Fruit fly (Drosophila melanogaster) whole organism, embryonic: Measurements from ENCODE around the gene IntS9.
A peak's percentile ranks its signal among the peaks of the same experiment; 100 is the strongest.

ENCODE experiments used
- Abd-B ChIP-seq: fragments of 200-800 bp; sonication (Bioruptor generic); optimal IDR thresholded peaks from 2 replicates; lab custom pipeline; 2018; ENCODE audit warnings: missing biosample characterization, mild to moderate bottlenecking, missing genetic modification characterization, moderate library complexity
- Adf1 ChIP-seq: fragments of 200-800 bp; sonication (Bioruptor generic); IDR thresholded peaks from 2 replicates; pipeline ENCODE4 v1.3.6; 2022; ENCODE audit warnings: missing biosample characterization, missing genetic modification characterization
- Bgb ChIP-seq: fragments of 200-800 bp; sonication (Bioruptor generic); IDR thresholded peaks from 2 replicates; pipeline ENCODE4 v1.3.6; 2022; ENCODE audit warnings: missing biosample characterization, missing genetic modification characterization; ENCODE audit not compliant: partially characterized antibody
- Bteb2 ChIP-seq: fragments of 200-800 bp; sonication (Bioruptor generic); optimal IDR thresholded peaks from 2 replicates; lab custom pipeline; 2016; ENCODE audit warnings: missing biosample characterization, missing genetic modification characterization
- CG10267 ChIP-seq: fragments of 200-800 bp; sonication (Bioruptor generic); optimal IDR thresholded peaks from 2 replicates; lab custom pipeline; 2018; ENCODE audit warnings: missing biosample characterization, mild to moderate bottlenecking, missing genetic modification characterization, moderate library complexity
- CG11093 ChIP-seq: fragments of 200-800 bp; sonication (Bioruptor generic); IDR thresholded peaks from 3 replicates; pipeline ENCODE4 v1.3.6; 2022; ENCODE audit warnings: missing biosample characterization, missing genetic modification characterization
- CG11247 ChIP-seq: fragments of 200-800 bp; sonication (Bioruptor generic); IDR thresholded peaks from 2 replicates; pipeline ENCODE4 v1.3.6; 2022; ENCODE audit warnings: missing biosample characterization, missing genetic modification characterization
- CG11504 ChIP-seq: fragments of 200-800 bp; sonication (Bioruptor generic); optimal IDR thresholded peaks from 3 replicates; lab custom pipeline; 2019; ENCODE audit warnings: missing biosample characterization, mild to moderate bottlenecking, missing genetic modification characterization, moderate library complexity
- CG12104 ChIP-seq: fragments of 200-800 bp; sonication (Bioruptor generic); optimal IDR thresholded peaks from 3 replicates; lab custom pipeline; 2016; ENCODE audit warnings: missing biosample characterization, missing genetic modification characterization
- CG12155 ChIP-seq: fragments of 200-800 bp; sonication (Bioruptor generic); optimal IDR thresholded peaks from 3 replicates; lab custom pipeline; 2016; ENCODE audit warnings: missing biosample characterization, missing genetic modification characterization
- CG12391 ChIP-seq: fragments of 200-800 bp; sonication (Bioruptor generic); optimal IDR thresholded peaks from 3 replicates; lab custom pipeline; 2018; ENCODE audit warnings: missing biosample characterization, mild to moderate bottlenecking, missing genetic modification characterization, moderate library complexity
- CG12659 ChIP-seq: fragments of 200-800 bp; sonication (Bioruptor generic); optimal IDR thresholded peaks from 3 replicates; lab custom pipeline; 2017; ENCODE audit warnings: mild to moderate bottlenecking, missing biosample characterization, missing genetic modification reagents, missing genetic modification characterization
- CG1647 ChIP-seq: fragments of 200-800 bp; sonication (Bioruptor generic); optimal IDR thresholded peaks from 3 replicates; lab custom pipeline; 2016; ENCODE audit warnings: missing biosample characterization, missing genetic modification characterization
- CG2116 ChIP-seq: fragments of 200-800 bp; sonication (Bioruptor generic); optimal IDR thresholded peaks from 3 replicates; lab custom pipeline; 2018; ENCODE audit warnings: missing biosample characterization, mild to moderate bottlenecking, missing genetic modification characterization
- CG2199 ChIP-seq: fragments of 200-800 bp; sonication (Bioruptor generic); IDR thresholded peaks from 3 replicates; pipeline ENCODE4 v1.3.6; 2022; ENCODE audit warnings: missing biosample characterization, missing genetic modification characterization
- CG30431 ChIP-seq: fragments of 200-800 bp; sonication (Bioruptor generic); optimal IDR thresholded peaks from 2 replicates; lab custom pipeline; 2017; ENCODE audit warnings: missing biosample characterization, missing genetic modification characterization
- CG3838 ChIP-seq: fragments of 200-800 bp; sonication (Bioruptor generic); optimal IDR thresholded peaks from 3 replicates; lab custom pipeline; 2016; ENCODE audit warnings: missing biosample characterization, missing genetic modification characterization
- CG4617 ChIP-seq: fragments of 200-800 bp; sonication (Bioruptor generic); optimal IDR thresholded peaks from 3 replicates; lab custom pipeline; 2016; ENCODE audit warnings: missing biosample characterization, missing genetic modification characterization, borderline replicate concordance
- CG7357 ChIP-seq: fragments of 200-800 bp; sonication (Bioruptor generic); IDR thresholded peaks from 3 replicates; pipeline ENCODE4 v1.3.6; 2022; ENCODE audit warnings: missing biosample characterization, missing genetic modification characterization
- CG7786 ChIP-seq: fragments of 200-800 bp; sonication (Bioruptor generic); optimal IDR thresholded peaks from 2 replicates; lab custom pipeline; 2016; ENCODE audit warnings: missing biosample characterization, missing genetic modification characterization
- Fer1 ChIP-seq: fragments of 200-800 bp; sonication (Bioruptor generic); optimal IDR thresholded peaks from 2 replicates; lab custom pipeline; 2017; ENCODE audit warnings: missing biosample characterization, mild to moderate bottlenecking, missing genetic modification characterization
- MBD-R2 ChIP-seq: fragments of 200-800 bp; sonication (Bioruptor generic); IDR thresholded peaks from 2 replicates; pipeline ENCODE4 v1.3.6; 2022; ENCODE audit warnings: missing biosample characterization, missing genetic modification characterization
- Neu2 ChIP-seq: fragments of 200-800 bp; sonication (Bioruptor generic); optimal IDR thresholded peaks from 3 replicates; lab custom pipeline; 2016; ENCODE audit warnings: missing biosample characterization, missing genetic modification characterization, borderline replicate concordance
- Nf-YA ChIP-seq: fragments of 200-800 bp; sonication (Bioruptor generic); IDR thresholded peaks from 2 replicates; pipeline ENCODE4 v1.3.6; 2022; ENCODE audit warnings: missing biosample characterization, missing genetic modification characterization
- Oli ChIP-seq: fragments of 200-800 bp; sonication (Bioruptor generic); optimal IDR thresholded peaks from 2 replicates; lab custom pipeline; 2018; ENCODE audit warnings: missing biosample characterization, mild to moderate bottlenecking, missing genetic modification characterization, moderate library complexity
- Sry-δ ChIP-seq: fragments of 200-800 bp; sonication (Bioruptor generic); optimal IDR thresholded peaks from 2 replicates; lab custom pipeline; 2016; ENCODE audit warnings: missing biosample characterization, missing genetic modification characterization
- crol ChIP-seq: fragments of 200-800 bp; sonication (Bioruptor generic); IDR thresholded peaks from 2 replicates; pipeline ENCODE4 v1.3.6; 2022; ENCODE audit warnings: missing biosample characterization, missing genetic modification characterization
- dimm ChIP-seq: fragments of 200-800 bp; sonication (Bioruptor generic); IDR thresholded peaks from 2 replicates; pipeline ENCODE4 v1.3.6; 2022; ENCODE audit warnings: missing biosample characterization, missing genetic modification characterization
- inv ChIP-seq: fragments of 200-800 bp; sonication (Bioruptor generic); IDR thresholded peaks from 2 replicates; pipeline ENCODE4 v1.3.6; 2022; ENCODE audit warnings: missing biosample characterization, missing genetic modification characterization; ENCODE audit not compliant: partially characterized antibody
- jing ChIP-seq: fragments of 200-800 bp; sonication (Bioruptor generic); optimal IDR thresholded peaks from 2 replicates; lab custom pipeline; 2018; ENCODE audit warnings: missing biosample characterization, mild to moderate bottlenecking, missing genetic modification characterization
- kah ChIP-seq: fragments of 200-800 bp; sonication (Bioruptor generic); optimal IDR thresholded peaks from 2 replicates; lab custom pipeline; 2018; ENCODE audit warnings: missing biosample characterization, mild to moderate bottlenecking, missing genetic modification characterization
- lbe ChIP-seq: fragments of 200-800 bp; sonication (Bioruptor generic); optimal IDR thresholded peaks from 2 replicates; lab custom pipeline; 2016; ENCODE audit warnings: missing biosample characterization, mild to moderate bottlenecking, missing genetic modification characterization
- lov ChIP-seq, 2 experiments: fragments of 200-800 bp in 1 of 2; fragments of >200 bp in 1 of 2; sonication (Bioruptor generic) in 1 of 2; IDR thresholded peaks in 1 of 2; optimal IDR thresholded peaks in 1 of 2; 2 replicates in 1 of 2; 3 replicates in 1 of 2; pipeline versions ENCODE4 v1.3.6 to Lab custom; 2017 to 2022; ENCODE audit warnings: missing biosample characterization in 1 of 2, missing genetic modification characterization in 1 of 2
- nau ChIP-seq: fragments of 200-800 bp; sonication (Bioruptor generic); optimal IDR thresholded peaks from 3 replicates; lab custom pipeline; 2017; ENCODE audit warnings: missing biosample characterization, mild to moderate bottlenecking, missing genetic modification characterization, missing genetic modification reagents
- pan ChIP-seq, 4 experiments: fragments of >200 bp in 3 of 4; fragments of 200-800 bp in 1 of 4; sonication (Bioruptor generic) in 1 of 4; optimal IDR thresholded peaks in 3 of 4; IDR thresholded peaks in 1 of 4; 2 replicates each; pipeline versions ENCODE4 v1.3.6 to Lab custom; 2017 to 2022; ENCODE audit warnings: missing biosample characterization in 2 of 4, missing genetic modification characterization in 2 of 4, mixed read lengths in 1 of 4
- phol ChIP-seq: fragments of 200-800 bp; sonication (Bioruptor generic); optimal IDR thresholded peaks from 3 replicates; lab custom pipeline; 2018; ENCODE audit warnings: missing biosample characterization, mild to moderate bottlenecking, missing genetic modification characterization, moderate library complexity
- run ChIP-seq: fragments of 200-800 bp; sonication (Bioruptor generic); optimal IDR thresholded peaks from 3 replicates; lab custom pipeline; 2018; ENCODE audit warnings: missing biosample characterization, mild to moderate bottlenecking, missing genetic modification characterization
- sens-2 ChIP-seq: fragments of 200-800 bp; sonication (Bioruptor generic); IDR thresholded peaks from 2 replicates; pipeline ENCODE4 v1.3.6; 2022; ENCODE audit warnings: missing biosample characterization, missing genetic modification characterization
- seq ChIP-seq: fragments of 200-800 bp; sonication (Bioruptor generic); IDR thresholded peaks from 2 replicates; pipeline ENCODE4 v1.3.6; 2022; ENCODE audit warnings: missing biosample characterization, missing genetic modification characterization
- sob ChIP-seq: fragments of 200-800 bp; sonication (Bioruptor generic); IDR thresholded peaks from 2 replicates; pipeline ENCODE4 v1.3.6; 2022; ENCODE audit warnings: missing biosample characterization, missing genetic modification characterization
- stwl ChIP-seq: fragments of 200-800 bp; sonication (Bioruptor generic); optimal IDR thresholded peaks from 3 replicates; lab custom pipeline; 2018; ENCODE audit warnings: missing biosample characterization, mild to moderate bottlenecking, missing genetic modification characterization, moderate library complexity
- tin ChIP-seq: fragments of 200-800 bp; sonication (Bioruptor generic); optimal IDR thresholded peaks from 3 replicates; lab custom pipeline; 2016; ENCODE audit warnings: missing biosample characterization, missing genetic modification characterization
- toy ChIP-seq: fragments of 200-800 bp; sonication (Bioruptor generic); IDR thresholded peaks from 2 replicates; pipeline ENCODE4 v1.3.6; 2022; ENCODE audit warnings: missing biosample characterization, missing genetic modification characterization
- trem ChIP-seq: fragments of 200-800 bp; optimal IDR thresholded peaks from 3 replicates; lab custom pipeline; 2019; ENCODE audit warnings: missing biosample characterization, mild to moderate bottlenecking, missing genetic modification characterization, moderate library complexity
- ttk ChIP-seq: fragments of 200-800 bp; sonication (Bioruptor generic); IDR thresholded peaks from 2 replicates; pipeline ENCODE4 v2.1.2; 2022; ENCODE audit warnings: missing biosample characterization, missing genetic modification characterization
- twi ChIP-seq: fragments of 200-800 bp; optimal IDR thresholded peaks from 2 replicates; lab custom pipeline; 2019; ENCODE audit warnings: missing biosample characterization, mild to moderate bottlenecking, missing genetic modification characterization, moderate library complexity
- zf30C ChIP-seq: fragments of 200-800 bp; sonication (Bioruptor generic); optimal IDR thresholded peaks from 3 replicates; lab custom pipeline; 2018; ENCODE audit warnings: missing biosample characterization, mild to moderate bottlenecking, missing genetic modification characterization

IntS9 gene

DNA sequence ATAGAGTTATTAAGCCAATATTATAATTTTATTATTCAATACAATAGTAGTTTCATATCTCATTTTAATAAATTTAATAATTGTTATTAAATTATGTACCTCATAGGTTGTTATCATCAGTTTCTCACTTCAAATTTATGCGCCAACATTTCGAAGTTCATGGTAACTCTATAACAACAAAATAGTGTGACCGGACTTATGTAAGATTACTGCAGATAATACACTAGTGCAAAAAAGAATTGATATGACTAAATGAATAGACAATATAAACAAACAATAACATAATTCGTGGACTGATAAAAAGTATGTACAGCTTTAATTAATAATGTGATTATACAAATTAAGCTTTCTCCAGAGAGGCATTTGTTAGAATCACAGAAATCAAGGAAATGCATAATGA, 16.4 kb upstream of the IntS9 start, which contains the start of gene Strump (continued):
- TF ChIP-seq stwl (tag; lab: Kevin White, UChicago) (peak; percentile 88), trem (tag; lab: Kevin White, UChicago) (peak; percentile 32), pan (optimal IDR thresholded peaks at IDR 0.05; lab: Kevin White, UChicago) (no peak), pan (GFP tag; optimal IDR thresholded peaks at IDR 0.05 in 1 of 2, IDR thresholded peaks at IDR 0.05 in 1 of 2) (no peak), Neu2 (no peak), MBD-R2 (GFP tag; lab: Robert Waterston, UW) (peak; percentile 68), CG10267 (tag; lab: Kevin White, UChicago) (peak; percentile 39), CG12659 (GFP tag; lab: Kevin White, UChicago) (peak; percentile 16), dimm (GFP tag; lab: Robert Waterston, UW) (no peak), sens-2 (GFP tag; lab: Robert Waterston, UW) (no peak), Abd-B (GFP tag; lab: Kevin White, UChicago) (no peak), CG1647 (GFP tag; lab: Kevin White, UChicago) (no peak), crol (GFP tag; lab: Robert Waterston, UW) (no peak), twi (tag; lab: Kevin White, UChicago) (no peak), CG2199 (GFP tag; lab: Robert Waterston, UW) (0 out of 3 replicates have a peak, but pooled peaks have one; percentile 6), kah (GFP tag; lab: Kevin White, UChicago) (no peak), CG3838 (no peak), lbe (GFP tag; lab: Kevin White, UChicago) (peak; percentile 42), CG12391 (tag; lab: Kevin White, UChicago) (peak; percentile 12)

DNA sequence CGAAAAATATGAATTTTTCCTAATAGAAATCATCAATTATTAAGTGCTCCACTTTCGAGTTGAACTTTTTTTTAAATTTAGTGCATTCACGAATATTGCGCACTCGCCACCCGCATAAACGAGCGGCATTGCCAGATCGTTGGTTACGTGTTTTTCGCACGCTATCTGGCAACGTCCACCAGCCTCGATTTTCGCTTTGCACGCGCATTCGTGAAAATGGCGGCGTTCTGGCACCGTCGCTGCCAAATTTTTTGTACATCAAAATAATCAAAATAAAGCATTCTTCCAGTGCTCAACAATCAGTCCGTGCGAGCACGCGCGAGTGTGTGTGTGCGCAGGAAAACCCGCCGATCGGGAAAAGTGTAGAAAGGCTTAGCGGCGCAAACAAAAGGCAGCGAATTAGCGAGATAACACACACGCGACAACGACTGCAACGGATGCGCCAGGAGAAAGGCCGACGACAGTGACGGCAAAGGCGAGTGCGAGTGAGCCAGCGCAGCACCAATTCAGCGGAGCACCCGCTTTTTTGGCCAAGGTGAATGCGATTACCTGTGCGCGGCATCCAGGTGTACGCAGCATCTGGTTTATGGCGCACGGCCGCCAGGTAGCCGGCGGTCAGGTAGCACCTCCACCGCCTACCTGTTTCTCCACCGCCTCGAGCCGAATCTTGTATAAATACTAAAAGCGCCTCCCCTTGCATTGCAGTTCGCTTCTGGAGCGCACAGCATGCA, 8.3 kb upstream of the IntS9 start:
- TF ChIP-seq inv: peak; percentile 52
- peak; percentile 78 for TF ChIP-seq tin
- TF ChIP-seq zf30C (GFP tag; lab: Kevin White, UChicago): no peak
- TF ChIP-seq nau (GFP tag; lab: Kevin White, UChicago): no peak
- TF ChIP-seq CG11247 (GFP tag; lab: Robert Waterston, UW): peak; percentile 56
- TF ChIP-seq CG30431: peak; percentile 57
- TF ChIP-seq CG7786 (GFP tag; lab: Kevin White, UChicago): peak; percentile 78
- TF ChIP-seq CG2116: peak; percentile 73
- no peak for TF ChIP-seq lov (optimal IDR thresholded peaks at IDR 0.05; lab: Kevin White, UChicago)
- 0 out of 3 replicates have a peak, but pooled peaks have one; percentile 53 for TF ChIP-seq lov (GFP tag; IDR thresholded peaks at IDR 0.05; lab: Robert Waterston, UW)
- TF ChIP-seq CG7357: peak; percentile 19; the same call in 1 of the 3 replicates
- peak; percentile 51 for TF ChIP-seq run (tag; lab: Kevin White, UChicago)
- TF ChIP-seq Fer1 (GFP tag; lab: Kevin White, UChicago): peak; percentile 92
- TF ChIP-seq phol (tag; lab: Kevin White, UChicago): peak; percentile 100
- TF ChIP-seq sob (GFP tag; lab: Robert Waterston, UW): peak; percentile 89
- peak; percentile 64; the same call in 1 of the 2 replicates for TF ChIP-seq Nf-YA (GFP tag; lab: Robert Waterston, UW)
- TF ChIP-seq CG11504 (tag; lab: Kevin White, UChicago): no peak
- peak; percentile 63 for TF ChIP-seq ttk (GFP tag; lab: Robert Waterston, UW)
- peak; percentile 73 for TF ChIP-seq Sry-δ (GFP tag; lab: Kevin White, UChicago)
- TF ChIP-seq Adf1 (GFP tag; lab: Robert Waterston, UW): peak; percentile 68
- TF ChIP-seq Oli (tag; lab: Kevin White, UChicago): peak; percentile 65
- TF ChIP-seq seq (GFP tag; lab: Robert Waterston, UW): peak; percentile 83
- TF ChIP-seq CG12104 (GFP tag; lab: Kevin White, UChicago): peak; percentile 89
- TF ChIP-seq Bgb (GFP tag; lab: Robert Waterston, UW): peak; percentile 88
- TF ChIP-seq toy: peak; percentile 52; the same call in 1 of the 2 replicates
- peak; percentile 57; the same call in 1 of the 3 replicates for TF ChIP-seq CG11093 (GFP tag; lab: Robert Waterston, UW)
- TF ChIP-seq Bteb2: peak; percentile 73
- TF ChIP-seq CG12155: peak; percentile 80
- TF ChIP-seq CG4617 (GFP tag; lab: Kevin White, UChicago): peak; percentile 88
- no peak for TF ChIP-seq jing (GFP tag; lab: Kevin White, UChicago)
